Worm (Caenorhabditis elegans): ENCODE measurements around the gene T28D6.7.

T28D6.7 gene

ce11 chrIII:11317164-11317620 is 29.1 kb downstream of the T28D6.7 start, which contains the start of gene mcm-10:
mcm-10 (plus strand) TSS chrIII:11317570.
- TF ChIP-seq B0310.2 (tag; optimal IDR thresholded peaks at IDR 0.05): peak; percentile 37
- TF ChIP-seq hnd-1 (tag; optimal IDR thresholded peaks at IDR 0.05): peak; percentile 15
- no peak for TF ChIP-seq scrt-1 (GFP tag; IDR thresholded peaks at IDR 0.05)
- peak; percentile 85 for TF ChIP-seq F13C5.2 (tag; optimal IDR thresholded peaks at IDR 0.05)
- TF ChIP-seq tra-4 (tag; optimal IDR thresholded peaks at IDR 0.05): peak; percentile 35
- no peak for TF ChIP-seq ama-1 (optimal IDR thresholded peaks at IDR 0.05)
- TF ChIP-seq pes-1 (GFP tag; IDR thresholded peaks at IDR 0.05): peak; percentile 59
- peak; percentile 64 for TF ChIP-seq ets-7 (tag; optimal IDR thresholded peaks at IDR 0.05)
- TF ChIP-seq ceh-13 (GFP tag; optimal IDR thresholded peaks at IDR 0.05): peak; percentile 37
- TF ChIP-seq aly-1 (tag; optimal IDR thresholded peaks at IDR 0.05): no peak
- TF ChIP-seq flt-1 (GFP tag; IDR thresholded peaks at IDR 0.05): peak; percentile 36; the same call in 1 of the 2 replicates
- peak; percentile 50; the same call in 1 of the 2 replicates for TF ChIP-seq tbx-37 (GFP tag; conservative IDR thresholded peaks at IDR 0.05)
- no peak for TF ChIP-seq hmbx-1 (tag; optimal IDR thresholded peaks at IDR 0.05)
- no peak for TF ChIP-seq hmg-4 (GFP tag; optimal IDR thresholded peaks at IDR 0.05)
- no peak for TF ChIP-seq tbx-11 (GFP tag; IDR thresholded peaks at IDR 0.05)
- no peak for TF ChIP-seq ceh-36 (tag; optimal IDR thresholded peaks at IDR 0.05)
- no peak for TF ChIP-seq sea-1 (GFP tag; conservative IDR thresholded peaks at IDR 0.05)

- TF ChIP-seq pes-1 (GFP tag; IDR thresholded peaks at IDR 0.05) (no peak), scrt-1 (GFP tag; IDR thresholded peaks at IDR 0.05) (no peak), tbx-11 (GFP tag; IDR thresholded peaks at IDR 0.05) (no peak), ets-7 (tag; optimal IDR thresholded peaks at IDR 0.05) (no peak), ceh-36 (tag; optimal IDR thresholded peaks at IDR 0.05) (no peak), B0310.2 (tag; optimal IDR thresholded peaks at IDR 0.05) (no peak), F13C5.2 (tag; optimal IDR thresholded peaks at IDR 0.05) (no peak), tbx-37 (GFP tag; conservative IDR thresholded peaks at IDR 0.05) (no peak), tra-4 (tag; optimal IDR thresholded peaks at IDR 0.05) (no peak)
These were observed 34.8 kb downstream of the T28D6.7 start, which contains the start of gene rab-35 for ce11 chrIII:11311466-11311865. rab-35 (minus strand) TSS chrIII:11311566.
